Worm (Caenorhabditis elegans): ENCODE data around the gene F17C11.6.

Gene F17C11.6

DNA sequence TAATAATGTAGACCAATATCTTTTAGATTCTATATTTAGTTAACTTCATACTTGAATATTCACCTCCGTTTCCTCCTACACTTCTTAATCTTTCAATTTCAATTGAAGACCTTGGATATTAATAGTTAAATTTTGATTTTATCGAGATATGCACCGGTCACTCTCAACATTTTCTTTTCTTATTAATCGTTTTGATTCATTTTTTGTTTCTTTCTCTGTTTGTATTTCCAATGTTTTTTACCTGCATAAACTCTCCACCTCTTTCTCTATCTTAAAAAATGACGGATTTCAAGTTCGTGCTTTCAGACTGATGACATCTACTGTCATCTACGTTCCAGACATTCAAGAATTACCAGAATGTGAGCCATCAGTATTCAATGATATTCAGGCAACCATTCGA lies 36.9 kb downstream of the F17C11.6 start, which contains the start of gene frpr-9:
frpr-9 (plus strand) TSS at position 301 of the 400 bp plus-strand sequence.
- TF ChIP-seq elt-3 (tag; optimal IDR thresholded peaks at IDR 0.05): no peak
- TF ChIP-seq snpc-4 (tag; optimal IDR thresholded peaks at IDR 0.05): no peak
- TF ChIP-seq nhr-11 (tag; optimal IDR thresholded peaks at IDR 0.05): no peak
- no peak for TF ChIP-seq nhr-77 (tag; optimal IDR thresholded peaks at IDR 0.05)
- no peak for TF ChIP-seq sem-4 (tag; optimal IDR thresholded peaks at IDR 0.05)
- no peak for TF ChIP-seq ama-1 (optimal IDR thresholded peaks at IDR 0.05)
- no peak for TF ChIP-seq mdl-1 (tag; optimal IDR thresholded peaks at IDR 0.05)
- TF ChIP-seq zag-1 (tag; optimal IDR thresholded peaks at IDR 0.05): no peak
- no peak for TF ChIP-seq lin-39 (tag; optimal IDR thresholded peaks at IDR 0.05)
- TF ChIP-seq nhr-10 (tag; optimal IDR thresholded peaks at IDR 0.05): no peak

DNA sequence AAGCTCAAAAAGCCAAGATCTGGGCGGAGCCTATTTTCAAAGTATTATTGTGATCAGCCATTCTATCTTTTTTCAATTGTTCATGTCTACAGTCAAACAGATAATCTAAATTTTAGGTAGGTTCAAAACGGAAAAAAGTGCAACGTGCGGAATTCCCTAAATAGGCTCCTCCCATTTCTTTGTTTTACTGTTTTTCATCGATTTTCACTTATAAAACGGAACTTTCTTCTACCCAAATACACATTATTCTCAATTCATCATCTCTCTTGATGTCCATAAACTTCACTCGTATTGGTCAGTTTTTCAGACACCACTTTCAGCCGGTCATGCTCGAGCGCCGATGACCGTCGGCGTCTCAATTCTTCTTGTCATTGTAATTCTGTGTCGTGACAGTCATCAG lies 43.9 kb downstream of the F17C11.6 start, which contains the start of gene F53B7.7:
F53B7.7 (plus strand) TSS at position 301 of the 400 bp plus-strand sequence.
- TF ChIP-seq skn-1 (tag; optimal IDR thresholded peaks at IDR 0.05) (no peak), nhr-77 (tag; optimal IDR thresholded peaks at IDR 0.05) (no peak), nhr-23 (tag; optimal IDR thresholded peaks at IDR 0.05) (no peak), R02D3.7 (tag; optimal IDR thresholded peaks at IDR 0.05) (no peak)

DNA sequence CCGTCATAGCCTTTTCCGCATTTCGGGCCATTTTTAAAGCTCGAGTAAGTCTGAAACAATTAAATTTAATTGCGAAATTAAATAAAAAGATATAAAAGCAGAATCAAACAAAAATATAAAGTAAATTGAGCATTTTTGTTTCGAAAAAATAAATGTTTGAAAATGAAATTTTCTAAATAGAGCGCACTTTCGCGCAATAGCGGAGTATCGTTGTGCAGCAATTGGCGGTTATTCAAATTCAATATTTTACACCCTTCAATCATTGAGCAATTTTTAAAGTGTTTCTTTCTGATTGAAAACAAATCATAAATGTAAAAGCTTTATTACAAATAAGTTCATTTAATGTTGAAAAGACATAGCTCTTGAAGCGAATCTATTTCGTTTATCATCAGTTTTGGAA lies 45.7 kb downstream of the F17C11.6 start, which contains the start of gene isy-1:
isy-1 (minus strand) TSS at position 50 of the 400 bp plus-strand sequence.
- TF ChIP-seq lin-11 (tag; optimal IDR thresholded peaks at IDR 0.05) (no peak), mab-5 (tag; optimal IDR thresholded peaks at IDR 0.05) (peak; percentile 52), F13H6.1 (tag; optimal IDR thresholded peaks at IDR 0.05) (peak; percentile 32), crh-2 (tag; optimal IDR thresholded peaks at IDR 0.05) (peak; percentile 79), fos-1 (tag; optimal IDR thresholded peaks at IDR 0.05) (peak; percentile 38), unc-62 (GFP tag; optimal IDR thresholded peaks at IDR 0.05) (no peak), nhr-10 (tag; optimal IDR thresholded peaks at IDR 0.05) (no peak), blmp-1 (tag; optimal IDR thresholded peaks at IDR 0.05; ENCODE audit: insufficient read depth) (peak; percentile 48), nhr-77 (tag; optimal IDR thresholded peaks at IDR 0.05) (no peak), gmeb-1 (tag; optimal IDR thresholded peaks at IDR 0.05) (peak; percentile 96), unc-55 (GFP tag; optimal IDR thresholded peaks at IDR 0.05) (peak; percentile 91), ZK546.5 (tag; optimal IDR thresholded peaks at IDR 0.05) (peak; percentile 6), sma-9 (GFP tag; optimal IDR thresholded peaks at IDR 0.05) (peak; percentile 86), sma-9 (tag; optimal IDR thresholded peaks at IDR 0.05) (no peak), nhr-129 (tag; optimal IDR thresholded peaks at IDR 0.05) (peak; percentile 58), sma-3 (GFP tag; optimal IDR thresholded peaks at IDR 0.05) (peak; percentile 41), skn-1 (tag; optimal IDR thresholded peaks at IDR 0.05) (no peak), lsy-2 (tag; optimal IDR thresholded peaks at IDR 0.05) (peak; percentile 18 to 86), ztf-1 (GFP tag; conservative IDR thresholded peaks at IDR 0.05) (no peak), C34F6.9 (tag; optimal IDR thresholded peaks at IDR 0.05) (peak; percentile 95), snpc-4 (tag; optimal IDR thresholded peaks at IDR 0.05) (peak; percentile 57), nhr-21 (tag; optimal IDR thresholded peaks at IDR 0.05) (peak; percentile 50), mbf-1 (tag; optimal IDR thresholded peaks at IDR 0.05) (no peak), lin-13 (GFP tag; optimal IDR thresholded peaks at IDR 0.05) (peak; percentile 75)

DNA sequence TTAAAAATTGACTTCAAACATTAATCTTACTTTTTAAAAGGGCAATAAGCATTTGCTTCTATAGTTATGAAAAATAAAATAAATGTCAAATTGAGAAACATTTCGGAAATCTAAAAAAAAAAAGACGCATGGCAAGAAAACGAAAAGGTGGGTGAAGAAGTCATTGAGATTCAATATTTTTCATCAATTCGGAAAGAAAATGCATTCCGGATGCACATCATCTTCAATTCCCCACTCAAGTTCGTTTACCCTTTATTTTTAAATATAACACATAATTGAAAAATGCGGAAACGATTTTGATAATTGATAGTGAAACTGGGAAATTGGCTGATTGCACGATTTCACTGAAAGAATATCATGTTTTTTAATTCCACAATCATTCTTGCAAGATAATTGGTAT lies 47.5 kb downstream of the F17C11.6 start, which contains the start of gene F53B7.4:
F53B7.4 (minus strand) TSS at position 101 of the 400 bp plus-strand sequence.
- TF ChIP-seq sem-4 (tag; optimal IDR thresholded peaks at IDR 0.05): no peak
- TF ChIP-seq skn-1 (tag; optimal IDR thresholded peaks at IDR 0.05): no peak
- no peak for TF ChIP-seq ama-1 (optimal IDR thresholded peaks at IDR 0.05)
- TF ChIP-seq mab-5 (tag; optimal IDR thresholded peaks at IDR 0.05): no peak
- no peak for TF ChIP-seq elt-1 (tag; optimal IDR thresholded peaks at IDR 0.05)

DNA sequence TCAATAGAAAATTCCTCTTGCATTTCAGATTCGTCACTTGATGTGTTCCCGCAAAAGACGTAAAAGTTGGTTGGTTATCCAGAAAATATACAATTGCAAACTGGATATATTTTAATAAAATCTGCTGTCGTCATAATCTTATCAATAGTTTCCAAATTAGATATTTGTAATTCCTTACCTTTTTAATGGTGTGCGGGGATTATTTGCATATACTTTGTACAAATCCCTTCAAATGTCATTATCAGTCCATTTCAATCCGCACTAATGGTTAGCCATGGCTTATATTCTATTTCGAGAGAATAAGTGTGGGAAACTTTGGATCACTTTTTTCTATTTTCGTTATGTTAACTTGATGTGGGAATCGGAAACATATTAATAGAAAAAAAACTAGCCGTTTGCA lies 49.2 kb downstream of the F17C11.6 start:
- TF ChIP-seq nhr-10 (tag; optimal IDR thresholded peaks at IDR 0.05): no peak
- no peak for TF ChIP-seq nhr-6 (tag; optimal IDR thresholded peaks at IDR 0.05)
- TF ChIP-seq C34F6.9 (tag; optimal IDR thresholded peaks at IDR 0.05): no peak
- no peak for TF ChIP-seq nhr-21 (tag; optimal IDR thresholded peaks at IDR 0.05)
- TF ChIP-seq ceh-82 (tag; optimal IDR thresholded peaks at IDR 0.05): no peak
- no peak for TF ChIP-seq nhr-11 (tag; optimal IDR thresholded peaks at IDR 0.05)
- TF ChIP-seq ZK546.5 (tag; optimal IDR thresholded peaks at IDR 0.05): no peak
- no peak for TF ChIP-seq mbf-1 (tag; optimal IDR thresholded peaks at IDR 0.05)
- TF ChIP-seq fos-1 (tag; optimal IDR thresholded peaks at IDR 0.05): no peak
- no peak for TF ChIP-seq ztf-1 (GFP tag; conservative IDR thresholded peaks at IDR 0.05)
- TF ChIP-seq ztf-11 (tag; optimal IDR thresholded peaks at IDR 0.05): no peak
- TF ChIP-seq sma-3 (GFP tag; optimal IDR thresholded peaks at IDR 0.05): no peak
